Worm (Caenorhabditis elegans): ENCODE data around the gene W02B12.11.

DNA sequence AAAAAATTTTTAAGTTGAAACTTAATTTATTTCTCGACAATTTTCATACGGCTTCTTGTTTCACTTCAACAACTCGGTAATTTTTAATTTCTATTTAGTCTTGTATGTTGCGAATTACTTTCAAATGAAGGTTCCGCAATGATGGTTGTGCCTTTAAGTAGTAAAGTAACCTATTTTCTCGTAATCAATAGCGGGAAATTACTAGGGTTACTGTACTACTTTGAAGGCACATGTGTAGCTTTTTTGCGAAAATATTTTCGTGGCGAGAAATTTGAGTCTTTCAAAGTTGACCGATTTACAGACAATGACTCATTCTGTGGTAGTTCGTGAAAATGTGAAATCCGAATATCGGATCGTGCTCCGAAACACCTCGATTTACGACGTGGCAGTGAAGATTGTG is 44.5 kb downstream of the W02B12.11 start, which contains the start of gene B0334.10:
- TF ChIP-seq sox-2 (GFP tag; IDR thresholded peaks at IDR 0.05), result no peak
- no peak for TF ChIP-seq T23F11.4 (GFP tag; optimal IDR thresholded peaks at IDR 0.05)
- no peak for TF ChIP-seq ceh-2 (tag; optimal IDR thresholded peaks at IDR 0.05)
